Worm (Caenorhabditis elegans): ENCODE measurements around the gene R07E3.6.

R07E3.6 gene

ce11 chrX:10317565-10317964, at the start of gene R07E3.6:
R07E3.6 (plus strand) TSS chrX:10317722.
- TF ChIP-seq unc-62 (GFP tag; optimal IDR thresholded peaks at IDR 0.05), result no peak

- TF ChIP-seq unc-62 (GFP tag; optimal IDR thresholded peaks at IDR 0.05), result no peak
Observed at ce11 chrX:10273392-10273791, 44.1 kb upstream of the R07E3.6 start, which contains the start of gene F41E7.2. F41E7.2 (plus strand) TSS chrX:10273692.

- TF ChIP-seq unc-62 (GFP tag; optimal IDR thresholded peaks at IDR 0.05), result no peak
Observed at ce11 chrX:10274470-10274869, 43.1 kb upstream of the R07E3.6 start.

DNA sequence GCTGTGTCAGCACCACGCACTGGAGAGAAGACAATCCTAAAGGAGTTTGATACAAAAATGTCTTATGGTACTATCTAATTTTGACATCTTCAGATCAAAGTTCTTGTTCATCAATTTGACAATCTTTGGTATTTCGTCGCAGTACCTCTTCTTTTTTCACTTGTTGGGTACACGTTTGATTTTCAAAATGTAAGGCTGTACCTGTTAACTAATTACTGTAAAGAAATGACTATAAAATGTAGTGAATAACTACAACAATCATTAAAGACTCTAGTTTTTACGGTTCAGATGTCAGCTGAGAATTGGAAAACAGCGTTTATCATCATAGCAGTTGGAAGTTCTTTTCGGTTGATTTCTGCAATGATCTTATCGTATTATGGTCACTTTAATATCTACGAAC, 40.4 kb upstream of the R07E3.6 start:
- TF ChIP-seq unc-62 (GFP tag; optimal IDR thresholded peaks at IDR 0.05), result no peak

ce11 chrX:10279299-10279698, 38.2 kb upstream of the R07E3.6 start, which contains the start of gene slc-9B.1:
slc-9B.1 (plus strand) TSS chrX:10279599.
- no peak for TF ChIP-seq unc-62 (GFP tag; optimal IDR thresholded peaks at IDR 0.05)

- no peak for TF ChIP-seq unc-62 (GFP tag; optimal IDR thresholded peaks at IDR 0.05)
Observed at ce11 chrX:10285634-10286033, 31.9 kb upstream of the R07E3.6 start, which contains the start of gene npr-6. npr-6 (minus strand) TSS chrX:10285734.

ce11 chrX:10297410-10297809, 20.1 kb upstream of the R07E3.6 start:
- no peak for TF ChIP-seq unc-62 (GFP tag; optimal IDR thresholded peaks at IDR 0.05)

- no peak for TF ChIP-seq unc-62 (GFP tag; optimal IDR thresholded peaks at IDR 0.05)
Observed at ce11 chrX:10301920-10302319, 15.6 kb upstream of the R07E3.6 start.

DNA sequence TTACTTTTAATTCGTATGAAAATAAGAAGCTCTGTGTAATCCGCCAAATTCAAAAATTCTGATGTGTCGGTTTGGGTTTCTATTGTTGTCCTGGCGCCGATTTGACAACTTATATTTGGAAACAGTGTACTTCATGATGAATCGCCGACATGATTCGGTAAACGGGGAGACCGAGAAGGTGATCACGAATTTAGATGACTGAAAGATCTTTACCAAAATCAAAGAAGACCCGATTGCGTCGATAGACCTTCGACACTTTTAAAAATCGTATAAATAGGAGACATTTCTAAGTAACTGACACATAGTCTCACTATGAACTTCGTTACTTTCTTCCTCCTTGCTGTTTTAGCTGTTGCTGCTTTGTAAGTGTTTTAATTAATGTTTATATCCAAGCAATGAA, 15.1 kb upstream of the R07E3.6 start, which contains the start of gene fip-5:
Gene fip-5, plus strand, starts transcription at position 312 of the 400 bp plus-strand sequence.
- no peak for TF ChIP-seq unc-62 (GFP tag; optimal IDR thresholded peaks at IDR 0.05)

ce11 chrX:10304178-10304577, 13.3 kb upstream of the R07E3.6 start, which contains the start of gene fipr-21:
fipr-21 (plus strand) TSS chrX:10304529.
- no peak for TF ChIP-seq unc-62 (GFP tag; optimal IDR thresholded peaks at IDR 0.05)

- no peak for TF ChIP-seq unc-62 (GFP tag; optimal IDR thresholded peaks at IDR 0.05)
Observed at ce11 chrX:10306289-10306688, 11.2 kb upstream of the R07E3.6 start, which contains the start of gene cnc-8. cnc-8 (plus strand) TSS chrX:10306595.

DNA sequence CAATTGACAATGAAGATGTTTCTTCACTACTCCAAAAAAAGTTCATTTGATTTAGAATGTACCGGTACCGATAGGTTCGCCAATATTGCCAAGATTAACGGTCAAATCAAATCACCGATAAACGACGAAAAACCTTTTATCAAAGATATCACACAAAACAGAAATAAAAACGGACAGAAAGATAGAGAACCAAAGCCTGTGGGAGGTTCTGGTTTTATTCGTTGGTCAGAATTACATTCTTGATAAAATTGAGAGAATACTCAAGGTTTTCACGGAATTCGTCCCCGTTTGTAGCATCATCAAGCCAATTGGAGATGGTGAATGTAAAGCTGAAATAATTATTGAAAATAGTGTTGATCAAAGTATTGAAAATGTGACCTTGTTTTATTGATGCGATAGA, 10.6 kb upstream of the R07E3.6 start:
- TF ChIP-seq unc-62 (GFP tag; optimal IDR thresholded peaks at IDR 0.05), result no peak

- no peak for TF ChIP-seq unc-62 (GFP tag; optimal IDR thresholded peaks at IDR 0.05)
Observed at ce11 chrX:10307495-10307894, 10.0 kb upstream of the R07E3.6 start, which contains the start of gene F41E7.7. F41E7.7 (plus strand) TSS chrX:10307795.

DNA sequence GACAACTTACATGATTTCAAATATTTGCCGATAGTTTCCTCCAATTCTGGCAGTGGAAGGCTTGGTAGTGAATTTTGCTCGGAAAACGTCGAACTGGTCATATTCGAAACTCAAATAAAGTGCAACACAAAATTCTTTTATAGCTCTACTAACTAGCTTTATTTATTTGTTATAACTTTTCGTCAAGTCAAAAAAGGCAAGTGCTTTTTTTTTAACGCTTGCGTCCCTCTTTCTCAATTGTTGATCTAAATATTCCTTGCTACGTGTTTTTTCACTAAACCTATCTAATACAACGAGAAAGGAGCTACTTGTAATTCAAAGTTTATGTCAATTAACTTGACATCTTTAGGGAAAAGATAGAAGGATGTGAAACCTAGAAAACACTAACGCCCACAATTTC, 7.2 kb upstream of the R07E3.6 start, which contains the start of gene F41E7.6:
Gene F41E7.6, minus strand, starts transcription at position 101 of the 400 bp plus-strand sequence.
- no peak for TF ChIP-seq unc-62 (GFP tag; optimal IDR thresholded peaks at IDR 0.05)

DNA sequence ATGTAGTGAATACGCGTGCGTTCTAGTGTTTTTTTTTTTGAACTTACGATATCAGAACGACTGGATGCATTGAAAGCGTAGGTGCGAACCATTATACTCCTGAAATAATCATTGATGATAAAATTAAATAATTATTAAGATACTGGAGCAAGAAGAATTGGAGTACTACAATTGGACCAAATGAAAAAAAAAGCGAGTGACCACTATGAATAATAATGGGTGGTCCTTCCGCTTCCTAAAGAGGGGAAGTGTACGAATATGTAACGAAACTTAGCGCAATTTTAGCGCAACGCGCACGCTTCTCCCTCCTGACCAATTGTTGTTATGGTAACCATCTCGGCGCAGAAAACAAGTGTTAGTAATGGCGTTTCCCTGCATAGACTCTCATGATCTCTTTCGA, 1.6 kb upstream of the R07E3.6 start, which contains the start of gene F41E7.9:
Gene F41E7.9, minus strand, starts transcription at position 101 of the 400 bp plus-strand sequence.
- TF ChIP-seq unc-62 (GFP tag; optimal IDR thresholded peaks at IDR 0.05), result no peak

- no peak for TF ChIP-seq unc-62 (GFP tag; optimal IDR thresholded peaks at IDR 0.05)
Observed at ce11 chrX:10318437-10318836, 915 bp downstream of the R07E3.6 start.

DNA sequence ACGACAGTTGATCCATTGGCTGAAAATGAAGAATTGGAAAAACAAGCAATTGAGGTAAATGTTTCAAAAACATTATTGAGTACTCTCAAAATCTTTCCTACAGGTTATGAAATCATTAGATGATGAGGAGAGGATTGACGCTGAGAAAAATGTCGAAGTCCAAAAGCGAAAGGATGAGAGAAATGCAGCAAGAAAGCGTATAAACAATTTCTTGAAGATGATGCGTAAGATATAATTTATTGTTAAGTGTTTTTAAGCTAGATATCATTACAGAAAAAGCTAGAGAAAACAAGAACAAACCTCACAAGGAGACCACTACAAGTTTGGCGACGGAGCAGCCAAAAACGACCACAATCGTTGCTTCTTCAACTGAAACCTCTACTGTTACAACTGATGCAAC, 2.1 kb downstream of the R07E3.6 start:
- TF ChIP-seq unc-62 (GFP tag; optimal IDR thresholded peaks at IDR 0.05), result no peak

DNA sequence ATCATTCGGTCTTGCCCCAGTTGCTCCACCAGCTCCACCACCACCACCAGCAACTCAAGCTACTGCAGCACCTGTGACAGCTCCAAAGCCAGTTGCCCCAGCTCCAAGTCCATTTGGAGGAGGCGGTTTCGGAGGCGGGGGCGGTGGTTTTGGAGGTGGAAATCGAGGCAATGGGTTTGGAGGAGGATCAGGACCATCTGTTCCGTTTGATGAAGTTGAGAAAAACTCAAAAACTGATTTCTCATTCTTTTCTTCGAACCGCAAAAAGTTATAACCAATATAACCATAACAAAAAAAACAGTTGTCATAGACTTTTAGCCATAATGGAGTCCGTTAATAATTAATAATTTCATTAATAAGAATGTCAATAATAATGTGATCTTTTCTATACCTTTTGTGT, 3.9 kb downstream of the R07E3.6 start:
- no peak for TF ChIP-seq unc-62 (GFP tag; optimal IDR thresholded peaks at IDR 0.05)
